Fruit fly (Drosophila melanogaster): ENCODE measurements around the gene mRpL13.

Gene mRpL13

dm6 chr2L:18822805-18823204 is 36.2 kb downstream of the mRpL13 start:
- TF ChIP-seq rgr (GFP tag; optimal IDR thresholded peaks at IDR 0.05) (no peak), CrebA (GFP tag; optimal IDR thresholded peaks at IDR 0.05; ENCODE audit: borderline replicate concordance) (no peak), HLH106 (tag; optimal IDR thresholded peaks at IDR 0.05) (no peak), usp (GFP tag; optimal IDR thresholded peaks at IDR 0.05) (no peak)

- no peak for TF ChIP-seq tai (GFP tag; optimal IDR thresholded peaks at IDR 0.05)
- TF ChIP-seq GATAd (GFP tag; optimal IDR thresholded peaks at IDR 0.05), result no peak
- no peak for TF ChIP-seq foxo (GFP tag; optimal IDR thresholded peaks at IDR 0.05)
- no peak for TF ChIP-seq Sp1 (GFP tag; optimal IDR thresholded peaks at IDR 0.05)
- TF ChIP-seq Rel (GFP tag; optimal IDR thresholded peaks at IDR 0.05), result no peak
- TF ChIP-seq Rel (tag; optimal IDR thresholded peaks at IDR 0.05), result no peak
- no peak for TF ChIP-seq dsf (GFP tag; optimal IDR thresholded peaks at IDR 0.05; ENCODE audit: borderline replicate concordance)
- no peak for TF ChIP-seq rgr (GFP tag; optimal IDR thresholded peaks at IDR 0.05)
- TF ChIP-seq Hnf4 (GFP tag; optimal IDR thresholded peaks at IDR 0.05), result no peak
- no peak for TF ChIP-seq Dif (GFP tag; optimal IDR thresholded peaks at IDR 0.05; ENCODE audit: partially characterized antibody)
- no peak for TF ChIP-seq Dfd (GFP tag; optimal IDR thresholded peaks at IDR 0.05)
- TF ChIP-seq sv (GFP tag; optimal IDR thresholded peaks at IDR 0.05), result no peak
- TF ChIP-seq Mio (GFP tag; optimal IDR thresholded peaks at IDR 0.05), result no peak
- no peak for TF ChIP-seq dl (GFP tag; optimal IDR thresholded peaks at IDR 0.05; ENCODE audit: insufficient read depth in 1 of 2, partially characterized antibody in 2 of 2)
- TF ChIP-seq CG9705 (GFP tag; optimal IDR thresholded peaks at IDR 0.05), result no peak
- no peak for TF ChIP-seq h (GFP tag; optimal IDR thresholded peaks at IDR 0.05)
- no peak for TF ChIP-seq usp (GFP tag; optimal IDR thresholded peaks at IDR 0.05)
- no peak for TF ChIP-seq ey (GFP tag; optimal IDR thresholded peaks at IDR 0.05)
- TF ChIP-seq N (GFP tag; optimal IDR thresholded peaks at IDR 0.05), result no peak
- TF ChIP-seq woc (GFP tag; optimal IDR thresholded peaks at IDR 0.05), result no peak
- no peak for TF ChIP-seq CrebA (GFP tag; optimal IDR thresholded peaks at IDR 0.05; ENCODE audit: borderline replicate concordance)
Observed at dm6 chr2L:18819044-18819443, 40.0 kb downstream of the mRpL13 start, which contains the start of gene Ugt36F1. Gene Ugt36F1, plus strand, starts transcription at chr2L:18819344.

DNA sequence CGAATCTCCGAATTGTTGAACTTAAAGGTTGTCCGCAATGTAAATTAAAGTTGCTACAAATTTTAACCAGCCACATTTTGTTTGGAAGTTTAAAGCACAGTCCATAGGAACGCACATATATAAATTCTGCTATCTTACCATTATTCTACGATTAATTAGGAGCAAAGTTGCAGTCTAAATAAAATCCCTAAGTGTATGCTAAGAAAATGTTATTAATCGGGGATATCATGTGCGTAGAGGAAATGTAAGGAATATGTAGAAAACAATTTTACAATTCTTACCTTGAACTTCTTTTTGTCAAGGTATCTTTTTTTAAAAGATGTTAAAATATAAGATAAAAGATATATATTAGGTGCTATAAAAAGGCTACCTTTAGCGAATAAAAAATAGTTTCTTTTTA is 40.7 kb downstream of the mRpL13 start:
- TF ChIP-seq CG9705 (GFP tag; optimal IDR thresholded peaks at IDR 0.05), result no peak
- no peak for TF ChIP-seq Vsx2 (GFP tag; optimal IDR thresholded peaks at IDR 0.05; ENCODE audit: partially characterized antibody)
- TF ChIP-seq OdsH (GFP tag; optimal IDR thresholded peaks at IDR 0.05), result no peak
- TF ChIP-seq woc (GFP tag; optimal IDR thresholded peaks at IDR 0.05), result no peak
- TF ChIP-seq lola (GFP tag; optimal IDR thresholded peaks at IDR 0.05), result no peak
- TF ChIP-seq CG32264 (GFP tag; optimal IDR thresholded peaks at IDR 0.05), result no peak
- TF ChIP-seq ey (GFP tag; optimal IDR thresholded peaks at IDR 0.05), result no peak
- no peak for TF ChIP-seq jim (GFP tag; optimal IDR thresholded peaks at IDR 0.05)
- peak; percentile 64 for TF ChIP-seq Myc (optimal IDR thresholded peaks at IDR 0.05)

DNA sequence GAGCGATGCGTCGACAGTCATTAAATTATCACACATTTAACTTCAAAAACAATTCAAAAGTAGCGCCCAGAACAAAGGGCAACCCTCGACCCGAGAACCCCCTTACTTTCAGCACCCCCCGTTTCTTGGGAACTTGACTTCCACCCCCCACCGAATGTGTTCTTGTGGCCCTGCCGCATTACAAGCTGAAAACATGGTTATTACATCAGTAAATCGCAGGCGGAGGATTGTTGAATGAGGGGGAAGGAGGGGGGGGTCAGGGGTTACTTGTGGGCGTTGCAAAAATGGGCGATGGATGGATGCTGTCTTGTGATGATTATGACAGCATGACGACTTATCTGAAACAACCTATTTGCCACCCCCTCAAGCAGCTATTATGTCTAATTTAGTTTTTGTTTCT is 43.9 kb downstream of the mRpL13 start:
- TF ChIP-seq ey (GFP tag; optimal IDR thresholded peaks at IDR 0.05) (no peak), foxo (GFP tag; optimal IDR thresholded peaks at IDR 0.05) (no peak), Hr83 (GFP tag; optimal IDR thresholded peaks at IDR 0.05; ENCODE audit: poor library complexity, severe bottlenecking) (no peak), fru (GFP tag; optimal IDR thresholded peaks at IDR 0.05) (no peak), Rel (GFP tag; optimal IDR thresholded peaks at IDR 0.05) (no peak), Rel (tag; optimal IDR thresholded peaks at IDR 0.05) (no peak), jim (GFP tag; optimal IDR thresholded peaks at IDR 0.05) (no peak), Dfd (GFP tag; optimal IDR thresholded peaks at IDR 0.05) (no peak), Hr78 (GFP tag; optimal IDR thresholded peaks at IDR 0.05) (no peak), sv (GFP tag; optimal IDR thresholded peaks at IDR 0.05) (no peak), dsf (GFP tag; optimal IDR thresholded peaks at IDR 0.05; ENCODE audit: borderline replicate concordance) (no peak), CrebA (GFP tag; optimal IDR thresholded peaks at IDR 0.05; ENCODE audit: borderline replicate concordance) (no peak), br (GFP tag; optimal IDR thresholded peaks at IDR 0.05) (no peak), Dif (GFP tag; optimal IDR thresholded peaks at IDR 0.05; ENCODE audit: partially characterized antibody) (no peak), sage (GFP tag; optimal IDR thresholded peaks at IDR 0.05) (no peak)

DNA sequence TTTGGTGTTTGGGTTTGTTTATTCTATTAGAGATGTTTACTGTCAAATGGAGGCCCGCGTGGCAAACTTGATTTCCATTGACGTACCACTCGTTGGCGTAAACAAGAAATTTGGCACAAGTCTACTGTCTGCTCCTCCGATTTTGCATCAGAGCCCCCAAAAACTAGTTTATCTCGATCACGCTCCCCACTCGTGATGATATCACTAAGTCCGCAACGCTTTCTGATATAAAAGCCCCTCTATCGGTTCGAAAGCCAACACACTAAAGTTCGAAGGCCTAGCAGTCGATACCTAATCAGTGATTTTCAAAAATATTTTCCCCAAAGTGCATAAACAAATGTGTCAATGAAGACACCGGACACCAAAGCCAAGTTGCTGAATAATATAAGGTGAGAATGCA is 46.3 kb downstream of the mRpL13 start:
- no peak for TF ChIP-seq CrebA (GFP tag; optimal IDR thresholded peaks at IDR 0.05; ENCODE audit: borderline replicate concordance)
- TF ChIP-seq jim (GFP tag; optimal IDR thresholded peaks at IDR 0.05), result no peak
